Fruit fly (Drosophila melanogaster) Kc167 (cell line): ENCODE results near the gene CG9377.

Source experiments
- Myc ChIP-seq: fragments of >200 bp; optimal IDR thresholded peaks from 2 replicates; lab custom pipeline; 2017; ENCODE audit warnings: missing external identifiers
- Sin3A ChIP-seq: fragments of >200 bp; optimal IDR thresholded peaks from 2 replicates; lab custom pipeline; 2018; ENCODE audit warnings: missing external identifiers
- h ChIP-seq: fragments of >200 bp; optimal IDR thresholded peaks from 3 replicates; lab custom pipeline; 2018; ENCODE audit warnings: missing external identifiers
- insv ChIP-seq: fragments of >200 bp; optimal IDR thresholded peaks from 3 replicates; lab custom pipeline; 2018; ENCODE audit warnings: missing external identifiers
- psq ChIP-seq: fragments of >200 bp; optimal IDR thresholded peaks from 2 replicates; lab custom pipeline; 2017; ENCODE audit warnings: missing external identifiers
- ttk ChIP-seq: sonication (Bioruptor generic); optimal IDR thresholded peaks from 2 replicates; lab custom pipeline; 2017; ENCODE audit warnings: missing external identifiers

DNA sequence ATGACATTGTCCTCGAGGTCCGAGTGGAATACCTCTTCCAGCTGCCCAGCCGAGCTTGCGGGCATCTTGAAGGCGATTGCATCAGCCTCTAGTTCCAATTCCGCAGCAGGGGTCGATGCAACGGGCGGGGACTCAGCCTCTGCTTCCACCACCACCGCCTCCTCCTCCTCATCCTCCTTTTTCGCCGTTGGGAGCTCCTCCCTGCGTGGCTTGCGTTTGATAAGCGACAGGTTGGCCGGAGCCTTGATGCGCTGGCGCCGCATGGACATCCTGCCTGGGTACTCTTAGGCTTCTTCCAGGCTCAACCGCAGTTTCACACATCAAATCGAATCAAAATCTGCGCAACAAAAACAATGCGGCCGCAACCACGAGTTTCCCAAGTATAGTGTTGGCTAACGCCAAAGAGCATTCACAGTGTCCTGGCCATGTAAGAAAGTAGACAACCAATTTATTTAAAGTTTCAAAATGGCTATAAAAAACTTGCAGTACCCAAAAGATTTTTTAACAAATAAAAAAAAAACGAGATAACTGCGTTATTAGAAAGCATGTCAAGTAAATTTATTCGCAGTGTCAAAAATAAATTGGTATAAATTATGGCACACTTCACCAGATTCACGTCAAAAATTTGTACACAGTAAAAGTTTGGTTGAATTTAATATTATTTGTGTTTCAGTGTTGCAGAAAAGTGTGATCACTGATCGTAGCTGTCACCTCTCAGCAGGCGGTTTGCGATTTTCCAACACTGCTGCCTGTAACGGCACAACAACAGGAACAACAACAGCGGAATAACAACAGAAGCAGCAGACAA, 12.3 kb upstream of the CG9377 start, which contains the start of the genes Bdp1 and CG6565:
- no peak for TF ChIP-seq Myc (lab: Kevin White, UChicago)
- no peak for TF ChIP-seq h (lab: Kevin White, UChicago)
- TF ChIP-seq Sin3A = no peak
- TF ChIP-seq psq = no peak
- TF ChIP-seq ttk (lab: Kevin White, UChicago) = no peak
- no peak for TF ChIP-seq insv (lab: Kevin White, UChicago)
